Worm (Caenorhabditis elegans) whole organism, L4/young adult: ENCODE measurements around the gene dhs-20.

ENCODE experiments used
- W03F9.2 ChIP-seq: fragments of 150-350 bp; optimal IDR thresholded peaks from 2 replicates; lab custom pipeline; 2014; ENCODE audit warnings: missing biosample characterization, missing genetic modification characterization
- him-1 ChIP-seq: sonication (generic microtip); optimal IDR thresholded peaks from 2 replicates; lab custom pipeline; 2016; ENCODE audit warnings: missing genotype, missing genetic modification reagents, missing genetic modification characterization, missing compliant biosample characterization

- TF ChIP-seq W03F9.2 (tag; lab: Kevin White, UChicago) (no peak), him-1 (tag; lab: Kevin White, UChicago) (no peak)
Measured at ce11 chrV:11620081-11620480, 15.7 kb upstream of the dhs-20 start.
